Worm (Caenorhabditis elegans) whole organism, late embryonic: ENCODE measurements around the gene Y49A3A.3.

ENCODE experiments used
- C38D4.7 ChIP-seq: fragments of 200-800 bp; sonication (Bioruptor generic); optimal IDR thresholded peaks from 2 replicates; lab custom pipeline; 2018; ENCODE audit warnings: mild to moderate bottlenecking, missing genetic modification characterization, moderate library complexity, missing compliant biosample characterization
- Y22D7AL.16 ChIP-seq: sonication (generic microtip); optimal IDR thresholded peaks from 2 replicates; lab custom pipeline; 2016; ENCODE audit warnings: missing genetic modification characterization, missing compliant biosample characterization
- ahr-1 ChIP-seq: sonication (generic microtip); optimal IDR thresholded peaks from 2 replicates; lab custom pipeline; 2016; ENCODE audit warnings: missing genetic modification characterization, missing compliant biosample characterization
- ceh-14 ChIP-seq: sonication (generic microtip); optimal IDR thresholded peaks from 2 replicates; lab custom pipeline; 2016; ENCODE audit warnings: missing genotype, missing genetic modification characterization, missing compliant biosample characterization
- ceh-19 ChIP-seq: fragments of 200-800 bp; sonication (Bioruptor generic); optimal IDR thresholded peaks from 2 replicates; lab custom pipeline; 2018; ENCODE audit warnings: mild to moderate bottlenecking, missing genetic modification characterization, missing compliant biosample characterization
- ceh-22 ChIP-seq: sonication (generic microtip); optimal IDR thresholded peaks from 2 replicates; lab custom pipeline; 2017; ENCODE audit warnings: missing biosample characterization, missing genetic modification characterization
- ceh-24 ChIP-seq: sonication (generic microtip); optimal IDR thresholded peaks from 2 replicates; lab custom pipeline; 2016; ENCODE audit warnings: mild to moderate bottlenecking, missing genetic modification characterization, missing compliant biosample characterization
- ceh-30 ChIP-seq: fragments of 150-350 bp; optimal IDR thresholded peaks from 2 replicates; lab custom pipeline; 2014; ENCODE audit warnings: missing biosample characterization, missing genetic modification characterization
- ceh-31 ChIP-seq: sonication (generic microtip); optimal IDR thresholded peaks from 2 replicates; lab custom pipeline; 2016; ENCODE audit warnings: missing genetic modification characterization, missing compliant biosample characterization
- ceh-48 ChIP-seq: sonication (generic microtip); optimal IDR thresholded peaks from 2 replicates; lab custom pipeline; 2016; ENCODE audit warnings: missing genetic modification characterization, inconsistent platforms, missing compliant biosample characterization
- ceh-6 ChIP-seq: fragments of 200-800 bp; sonication (Bioruptor generic); optimal IDR thresholded peaks from 2 replicates; lab custom pipeline; 2018; ENCODE audit warnings: mild to moderate bottlenecking, missing genetic modification characterization, missing compliant biosample characterization
- ceh-9 ChIP-seq: sonication (generic microtip); optimal IDR thresholded peaks from 2 replicates; lab custom pipeline; 2016; ENCODE audit warnings: mild to moderate bottlenecking, missing genetic modification characterization, inconsistent platforms, missing compliant biosample characterization
- elt-2 ChIP-seq: sonication (generic microtip); optimal IDR thresholded peaks from 2 replicates; lab custom pipeline; 2016; ENCODE audit warnings: missing genetic modification reagents, missing genetic modification characterization, missing compliant biosample characterization
- elt-4 ChIP-seq: sonication (generic microtip); optimal IDR thresholded peaks from 2 replicates; lab custom pipeline; 2016; ENCODE audit warnings: missing genetic modification characterization, missing compliant biosample characterization
- fax-1 ChIP-seq: sonication (generic microtip); optimal IDR thresholded peaks from 2 replicates; lab custom pipeline; 2016; ENCODE audit warnings: missing genotype, missing genetic modification characterization, missing compliant biosample characterization
- hlh-15 ChIP-seq: sonication (generic microtip); optimal IDR thresholded peaks from 2 replicates; lab custom pipeline; 2016; ENCODE audit warnings: missing genetic modification characterization, missing compliant biosample characterization
- hlh-30 ChIP-seq: sonication (generic microtip); optimal IDR thresholded peaks from 2 replicates; lab custom pipeline; 2017; ENCODE audit warnings: antibody characterized with exemption, missing genetic modification characterization, missing compliant biosample characterization; ENCODE audit not compliant: insufficient read depth
- hlh-6 ChIP-seq: sonication (generic microtip); optimal IDR thresholded peaks from 2 replicates; lab custom pipeline; 2016; ENCODE audit warnings: missing genotype, missing genetic modification characterization, missing compliant biosample characterization
- lin-11 ChIP-seq: fragments of 200-800 bp; sonication (Bioruptor generic); optimal IDR thresholded peaks from 2 replicates; lab custom pipeline; 2018; ENCODE audit warnings: mild to moderate bottlenecking, missing genetic modification characterization, missing compliant biosample characterization
- madf-2 ChIP-seq: sonication (generic microtip); optimal IDR thresholded peaks from 2 replicates; lab custom pipeline; 2017; ENCODE audit warnings: missing genetic modification characterization, missing compliant biosample characterization
- mec-3 ChIP-seq: sonication (generic microtip); optimal IDR thresholded peaks from 2 replicates; lab custom pipeline; 2016; ENCODE audit warnings: borderline replicate concordance, missing genetic modification characterization, missing compliant biosample characterization
- nfya-1 ChIP-seq: sonication (generic microtip); optimal IDR thresholded peaks from 2 replicates; lab custom pipeline; 2017; ENCODE audit warnings: missing genetic modification characterization, mild to moderate bottlenecking, missing compliant biosample characterization, antibody characterized with exemption, moderate library complexity
- nhr-232 ChIP-seq: sonication (generic microtip); optimal IDR thresholded peaks from 2 replicates; lab custom pipeline; 2016; ENCODE audit warnings: missing genetic modification characterization, missing compliant biosample characterization
- pag-3 ChIP-seq: sonication (generic microtip); optimal IDR thresholded peaks from 2 replicates; lab custom pipeline; 2016; ENCODE audit warnings: missing compliant biosample characterization, missing genetic modification characterization, borderline replicate concordance
- pqm-1 ChIP-seq: sonication (generic microtip); optimal IDR thresholded peaks from 2 replicates; lab custom pipeline; 2016; ENCODE audit warnings: missing genetic modification characterization, missing compliant biosample characterization
- pros-1 ChIP-seq: fragments of 150-350 bp; optimal IDR thresholded peaks from 2 replicates; lab custom pipeline; 2014; ENCODE audit warnings: missing biosample characterization, missing genetic modification reagents, missing genetic modification characterization
- ref-2 ChIP-seq: sonication (generic microtip); optimal IDR thresholded peaks from 2 replicates; lab custom pipeline; 2016; ENCODE audit warnings: missing genetic modification characterization, missing compliant biosample characterization
- sdc-2 ChIP-seq: sonication (generic microtip); optimal IDR thresholded peaks from 2 replicates; lab custom pipeline; 2016; ENCODE audit warnings: missing genotype, missing genetic modification characterization, missing compliant biosample characterization
- sox-2 ChIP-seq: fragments of 200-800 bp; sonication (Bioruptor generic); IDR thresholded peaks from 2 replicates; pipeline ENCODE4 v1.3.6; 2022; ENCODE audit warnings: missing genetic modification reagents, missing genetic modification characterization, missing compliant biosample characterization
- syd-9 ChIP-seq: sonication (generic microtip); optimal IDR thresholded peaks from 2 replicates; lab custom pipeline; 2016; ENCODE audit warnings: mild to moderate bottlenecking, missing genetic modification characterization, moderate library complexity, missing compliant biosample characterization
- tbx-2 ChIP-seq: sonication (generic microtip); optimal IDR thresholded peaks from 2 replicates; lab custom pipeline; 2016; ENCODE audit warnings: missing genetic modification characterization, missing compliant biosample characterization
- tbx-7 ChIP-seq: sonication (generic microtip); optimal IDR thresholded peaks from 2 replicates; lab custom pipeline; 2016; ENCODE audit warnings: missing genotype, missing genetic modification characterization, missing compliant biosample characterization
- unc-3 ChIP-seq, 2 experiments: fragments of 200-800 bp in 1 of 2; sonication (Bioruptor generic) in 1 of 2; sonication (generic microtip) in 1 of 2; conservative IDR thresholded peaks in 1 of 2; optimal IDR thresholded peaks in 1 of 2; 2 replicates each; pipeline versions ENCODE4 v1.3.6 to Lab custom; 2016 to 2022; ENCODE audit warnings: missing compliant biosample characterization in 2 of 2, missing genetic modification characterization in 2 of 2, missing genetic modification reagents in 1 of 2
- unc-42 ChIP-seq: sonication (generic microtip); optimal IDR thresholded peaks from 2 replicates; lab custom pipeline; 2016; ENCODE audit warnings: missing genotype, missing genetic modification characterization, missing compliant biosample characterization
- unc-55 ChIP-seq: sonication (generic microtip); optimal IDR thresholded peaks from 2 replicates; lab custom pipeline; 2017; ENCODE audit warnings: missing biosample characterization, missing genetic modification reagents, missing genetic modification characterization
- unc-86 ChIP-seq: sonication (generic microtip); optimal IDR thresholded peaks from 2 replicates; lab custom pipeline; 2016; ENCODE audit warnings: missing genetic modification characterization, missing compliant biosample characterization

Y49A3A.3 gene

ce11 chrV:14320246-14320645 is 34.0 kb upstream of the Y49A3A.3 start, which contains the start of gene F47B8.14:
Gene F47B8.14 (plus strand): TSS chrV:14320546.
- TF ChIP-seq ceh-30 (tag; lab: Kevin White, UChicago) (no peak), ceh-19 (GFP tag; lab: Kevin White, UChicago) (no peak), elt-4 (tag; lab: Kevin White, UChicago) (no peak), C38D4.7 (GFP tag; lab: Kevin White, UChicago) (no peak), ceh-9 (tag; lab: Kevin White, UChicago) (no peak), nfya-1 (tag; lab: Kevin White, UChicago) (no peak), nhr-232 (tag; lab: Kevin White, UChicago) (no peak), unc-86 (tag; lab: Kevin White, UChicago) (no peak), hlh-6 (no peak), lin-11 (tag; lab: Kevin White, UChicago) (no peak), unc-3 (GFP tag; conservative IDR thresholded peaks at IDR 0.05; lab: Robert Waterston, UW) (no peak), unc-3 (tag; optimal IDR thresholded peaks at IDR 0.05; lab: Kevin White, UChicago) (no peak)
- TF ChIP-seq, all 69 proteins: peak for 0

DNA sequence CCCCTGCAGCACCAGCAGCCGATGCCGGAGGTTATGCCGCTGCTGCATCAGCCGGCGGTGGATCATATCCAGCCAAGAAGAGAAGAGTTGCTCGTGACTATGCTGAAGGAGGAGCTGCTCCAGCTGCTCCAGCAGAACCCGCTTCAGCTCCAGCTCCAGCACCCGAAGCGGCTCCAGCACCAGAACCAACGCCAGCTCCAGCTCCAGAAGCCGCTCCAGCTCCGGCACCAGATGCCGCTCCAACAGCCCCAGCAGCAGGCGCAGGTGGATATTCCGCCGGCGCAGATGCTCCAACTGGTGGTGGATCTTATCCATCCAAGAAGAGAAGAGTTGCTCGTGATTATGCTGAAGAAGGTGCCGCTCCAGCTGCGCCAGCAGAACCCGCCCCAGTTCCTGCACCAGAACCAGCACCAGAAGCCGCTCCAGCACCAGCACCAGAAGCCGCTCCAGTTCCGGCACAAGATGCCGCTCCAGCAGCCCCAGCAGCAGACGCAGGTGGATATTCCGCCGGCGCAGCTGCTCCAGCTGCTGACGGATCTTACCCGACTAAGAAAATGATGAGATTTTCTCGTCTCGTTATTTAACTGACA is 33.4 kb upstream of the Y49A3A.3 start:
- TF ChIP-seq elt-4 (tag; lab: Kevin White, UChicago) (peak; percentile 78), ceh-9 (tag; lab: Kevin White, UChicago) (peak; percentile 28), unc-86 (tag; lab: Kevin White, UChicago) (no peak), elt-2 (tag; lab: Kevin White, UChicago) (no peak)

- TF ChIP-seq nfya-1 (tag; lab: Kevin White, UChicago) (peak; percentile 13), hlh-6 (no peak)
These were observed 31.5 kb upstream of the Y49A3A.3 start, which contains the start of gene F47B8.3 for ce11 chrV:14322743-14323142. Gene F47B8.3 (minus strand): TSS chrV:14323003.

ce11 chrV:14324502-14325467 is 29.4 kb upstream of the Y49A3A.3 start, which contains the start of the genes F47B8.4 and F47B8.18:
Gene F47B8.4 (minus strand): TSS chrV:14324673.
Gene F47B8.18 (minus strand): TSS chrV:14325464.
- TF ChIP-seq pqm-1 (tag; lab: Kevin White, UChicago) (no peak), pag-3 (peak; percentile 4), elt-4 (tag; lab: Kevin White, UChicago) (peak; percentile 42), ceh-6 (GFP tag; lab: Kevin White, UChicago) (no peak), ref-2 (tag; lab: Kevin White, UChicago) (no peak), unc-42 (tag; lab: Kevin White, UChicago) (no peak), ahr-1 (no peak)
- TF ChIP-seq, all 69 proteins: peak for 2

ce11 chrV:14327776-14328175 is 26.4 kb upstream of the Y49A3A.3 start, which contains the start of gene F47B8.5:
Gene F47B8.5 (minus strand): TSS chrV:14327876.
- no peak for TF ChIP-seq unc-55 (GFP tag; lab: Kevin White, UChicago)
- TF ChIP-seq syd-9 (tag; lab: Kevin White, UChicago) = no peak
- TF ChIP-seq ceh-48 (tag; lab: Kevin White, UChicago) = no peak
- TF ChIP-seq tbx-7 (tag; lab: Kevin White, UChicago) = no peak

DNA sequence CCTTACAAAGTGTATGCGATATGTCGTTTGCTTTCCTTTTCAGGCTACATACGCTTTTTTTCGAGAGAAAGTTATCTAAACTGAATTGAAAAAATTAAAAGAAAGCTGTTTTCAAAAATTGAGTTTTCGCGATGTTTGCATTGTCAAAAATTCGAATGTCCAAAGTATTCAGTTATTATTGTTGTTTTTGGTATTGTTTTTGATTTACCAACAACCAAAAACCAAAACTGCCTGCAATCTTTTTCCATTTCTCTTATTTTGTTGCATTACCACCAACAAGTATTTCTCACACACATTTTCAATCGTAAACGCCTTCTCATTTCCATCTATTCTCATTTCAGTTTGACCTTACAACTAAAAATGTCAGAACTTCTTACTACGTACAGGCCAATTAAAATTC is 25.4 kb upstream of the Y49A3A.3 start, which contains the start of gene pepm-1:
Gene pepm-1 (plus strand): TSS at position 301 of the 400 bp plus-strand sequence.
- TF ChIP-seq sox-2 (no peak), ceh-24 (tag; lab: Kevin White, UChicago) (no peak), pag-3 (no peak), pros-1 (tag; lab: Kevin White, UChicago) (no peak), hlh-30 (tag; lab: Kevin White, UChicago) (no peak), fax-1 (tag; lab: Kevin White, UChicago) (no peak), ceh-14 (no peak), Y22D7AL.16 (tag; lab: Kevin White, UChicago) (no peak), tbx-2 (tag; lab: Kevin White, UChicago) (no peak), madf-2 (no peak), ceh-22 (tag; lab: Kevin White, UChicago) (no peak), ceh-31 (tag; lab: Kevin White, UChicago) (no peak), mec-3 (tag; lab: Kevin White, UChicago) (no peak), unc-42 (tag; lab: Kevin White, UChicago) (no peak), hlh-15 (no peak), pqm-1 (tag; lab: Kevin White, UChicago) (no peak), syd-9 (tag; lab: Kevin White, UChicago) (no peak), sdc-2 (tag; lab: Kevin White, UChicago) (no peak)
